Worm (Caenorhabditis elegans): ENCODE results near the gene T03F6.9.

T03F6.9 gene

ce11 chrIII:13328911-13329310 lies 42.0 kb downstream of the T03F6.9 start:
- TF ChIP-seq unc-39 (tag; optimal IDR thresholded peaks at IDR 0.05) = no peak
- no peak for TF ChIP-seq ceh-82 (tag; optimal IDR thresholded peaks at IDR 0.05)
- no peak for TF ChIP-seq elt-2 (tag; optimal IDR thresholded peaks at IDR 0.05)
- TF ChIP-seq elt-3 (tag; optimal IDR thresholded peaks at IDR 0.05) = no peak
- no peak for TF ChIP-seq fkh-2 (tag; optimal IDR thresholded peaks at IDR 0.05)
- TF ChIP-seq nhr-23 (tag; optimal IDR thresholded peaks at IDR 0.05) = no peak
- no peak for TF ChIP-seq nhr-12 (tag; optimal IDR thresholded peaks at IDR 0.05)
- TF ChIP-seq nhr-237 (tag; optimal IDR thresholded peaks at IDR 0.05) = no peak
- TF ChIP-seq daf-12 (tag; optimal IDR thresholded peaks at IDR 0.05) = no peak
- no peak for TF ChIP-seq R02D3.7 (tag; optimal IDR thresholded peaks at IDR 0.05)
- no peak for TF ChIP-seq nhr-43 (tag; optimal IDR thresholded peaks at IDR 0.05; ENCODE audit: poor library complexity, severe bottlenecking)
- TF ChIP-seq egl-27 (tag; optimal IDR thresholded peaks at IDR 0.05) = no peak
- no peak for TF ChIP-seq lin-39 (tag; optimal IDR thresholded peaks at IDR 0.05)
- no peak for TF ChIP-seq fos-1 (tag; optimal IDR thresholded peaks at IDR 0.05)
- TF ChIP-seq nhr-25 (tag; optimal IDR thresholded peaks at IDR 0.05) = no peak
- no peak for TF ChIP-seq nhr-76 (tag; optimal IDR thresholded peaks at IDR 0.05)
- no peak for TF ChIP-seq ceh-9 (tag; optimal IDR thresholded peaks at IDR 0.05)

DNA sequence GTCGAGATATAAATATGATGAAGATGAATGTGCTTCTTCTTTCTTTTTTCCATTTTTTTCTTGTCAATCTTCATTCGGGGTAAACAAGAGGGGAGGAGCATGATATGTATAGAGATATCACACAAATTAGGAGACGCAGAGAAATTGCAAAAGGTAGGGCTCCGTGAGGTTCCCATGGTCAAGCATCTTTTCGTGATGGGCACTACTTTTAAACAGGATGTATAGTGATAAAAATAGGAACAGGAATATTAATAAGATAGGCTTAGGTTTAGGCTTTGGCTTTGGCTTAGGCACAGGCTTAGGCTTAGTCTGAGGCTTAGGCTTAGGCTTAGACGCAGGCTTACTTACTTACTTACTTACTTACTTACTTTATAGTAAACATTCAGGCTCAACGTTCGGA lies 46.1 kb downstream of the T03F6.9 start, which contains the start of gene F53A2.1:
Gene F53A2.1 (minus strand): TSS at position 101 of the 400 bp plus-strand sequence.
- TF ChIP-seq nhr-43 (tag; optimal IDR thresholded peaks at IDR 0.05; ENCODE audit: poor library complexity, severe bottlenecking) = no peak
- TF ChIP-seq nhr-76 (tag; optimal IDR thresholded peaks at IDR 0.05) = no peak
- TF ChIP-seq elt-3 (tag; optimal IDR thresholded peaks at IDR 0.05) = no peak
- TF ChIP-seq lsy-12 (tag; optimal IDR thresholded peaks at IDR 0.05) = no peak
- TF ChIP-seq nhr-23 (tag; optimal IDR thresholded peaks at IDR 0.05) = no peak
- no peak for TF ChIP-seq jun-1 (tag; optimal IDR thresholded peaks at IDR 0.05)
- TF ChIP-seq fkh-2 (tag; optimal IDR thresholded peaks at IDR 0.05) = no peak
- TF ChIP-seq elt-1 (tag; optimal IDR thresholded peaks at IDR 0.05) = no peak
- no peak for TF ChIP-seq nhr-25 (tag; optimal IDR thresholded peaks at IDR 0.05)
- no peak for TF ChIP-seq mdl-1 (tag; optimal IDR thresholded peaks at IDR 0.05)
- no peak for TF ChIP-seq lin-39 (tag; optimal IDR thresholded peaks at IDR 0.05)
- no peak for TF ChIP-seq snpc-4 (tag; optimal IDR thresholded peaks at IDR 0.05)
- no peak for TF ChIP-seq nfya-1 (tag; optimal IDR thresholded peaks at IDR 0.05; ENCODE audit: insufficient read depth)
- TF ChIP-seq lin-15B (tag; optimal IDR thresholded peaks at IDR 0.05) = no peak

- TF ChIP-seq nhr-237 (tag; optimal IDR thresholded peaks at IDR 0.05) = no peak
- TF ChIP-seq egl-5 (tag; optimal IDR thresholded peaks at IDR 0.05) = no peak
- no peak for TF ChIP-seq ztf-4 (tag; optimal IDR thresholded peaks at IDR 0.05)
- TF ChIP-seq ama-1 (optimal IDR thresholded peaks at IDR 0.05) = no peak
- no peak for TF ChIP-seq nfya-1 (tag; optimal IDR thresholded peaks at IDR 0.05; ENCODE audit: insufficient read depth)
- TF ChIP-seq ZK546.5 (tag; optimal IDR thresholded peaks at IDR 0.05) = no peak
- no peak for TF ChIP-seq elt-3 (tag; optimal IDR thresholded peaks at IDR 0.05)
- no peak for TF ChIP-seq elt-2 (tag; optimal IDR thresholded peaks at IDR 0.05)
Observed at ce11 chrIII:13322578-13322977, 48.3 kb downstream of the T03F6.9 start, which contains the start of gene F53A2.11. F53A2.11 (minus strand) TSS chrIII:13322678.

Data from whole organism, L3 larva.